Fruit fly (Drosophila melanogaster): Measurements from ENCODE around the gene sgg.
A peak's percentile ranks its signal among the peaks of the same experiment; 100 is the strongest.

DNA sequence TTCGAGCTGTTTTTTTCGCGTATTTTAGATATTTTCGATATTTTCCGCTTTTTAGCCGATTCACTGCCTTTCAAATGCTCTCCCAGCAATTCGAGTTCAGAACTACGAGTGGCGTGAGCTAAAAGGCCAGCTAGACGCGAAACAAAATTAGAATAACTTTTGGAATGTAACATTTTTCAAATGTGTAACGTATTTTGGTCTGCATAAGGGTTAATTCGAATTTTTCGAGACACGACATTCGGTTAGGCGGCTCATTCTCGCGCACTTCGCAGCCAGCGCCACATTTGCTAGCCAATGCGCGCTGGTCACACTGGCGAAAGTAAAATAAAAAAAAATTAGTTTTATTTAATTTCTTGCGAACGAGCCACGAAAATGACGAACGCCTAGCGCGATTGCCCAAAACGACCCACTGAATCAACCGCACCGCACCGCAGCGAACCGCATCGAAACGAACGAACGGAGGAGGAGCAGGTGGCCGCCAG lies 9.2 kb upstream of the sgg start, which contains the start of the genes brv3 and Pi4KIIIalpha:
- TF ChIP-seq CG8478 (optimal IDR thresholded peaks at IDR 0.05) (no peak), CTCF (optimal IDR thresholded peaks at IDR 0.05) (peak in 1 of 2 experiments; percentile 18)

Data from S2 (cell line).